Fruit fly (Drosophila melanogaster) whole organism, embryonic: Measurements from ENCODE around the gene Rh4.

Experiments used
- Ada2b ChIP-seq: fragments of 200-800 bp; sonication (Bioruptor generic); IDR thresholded peaks from 2 replicates; pipeline ENCODE4 v1.3.6; 2022; ENCODE audit warnings: missing biosample characterization, missing genetic modification characterization
- CG10274 ChIP-seq: fragments of 200-800 bp; sonication (Bioruptor generic); optimal IDR thresholded peaks from 3 replicates; lab custom pipeline; 2017; ENCODE audit warnings: missing biosample characterization, mild to moderate bottlenecking, missing genetic modification characterization
- CG10543 ChIP-seq: fragments of 200-800 bp; sonication (Bioruptor generic); optimal IDR thresholded peaks from 3 replicates; lab custom pipeline; 2017; ENCODE audit warnings: missing biosample characterization, mild to moderate bottlenecking, missing genetic modification characterization, moderate library complexity
- CG10979 ChIP-seq: fragments of 200-800 bp; sonication (Bioruptor generic); optimal IDR thresholded peaks from 2 replicates; lab custom pipeline; 2018; ENCODE audit warnings: missing biosample characterization, mild to moderate bottlenecking, missing genetic modification characterization, moderate library complexity
- CG11560 ChIP-seq: fragments of 200-800 bp; sonication (Bioruptor generic); IDR thresholded peaks from 3 replicates; pipeline ENCODE4 v1.3.6; 2022; ENCODE audit warnings: missing biosample characterization, missing genetic modification characterization
- CG12104 ChIP-seq: fragments of 200-800 bp; sonication (Bioruptor generic); optimal IDR thresholded peaks from 3 replicates; lab custom pipeline; 2016; ENCODE audit warnings: missing biosample characterization, missing genetic modification characterization
- CG14860 ChIP-seq: fragments of 200-800 bp; sonication (Bioruptor generic); IDR thresholded peaks from 3 replicates; pipeline ENCODE4 v1.3.6; 2022; ENCODE audit warnings: missing biosample characterization, missing genetic modification characterization; ENCODE audit not compliant: partially characterized antibody
- CG15601 ChIP-seq: fragments of 200-800 bp; sonication (Bioruptor generic); optimal IDR thresholded peaks from 3 replicates; lab custom pipeline; 2019; ENCODE audit warnings: missing biosample characterization, mild to moderate bottlenecking, missing genetic modification characterization, moderate library complexity
- CG1647 ChIP-seq: fragments of 200-800 bp; sonication (Bioruptor generic); optimal IDR thresholded peaks from 3 replicates; lab custom pipeline; 2016; ENCODE audit warnings: missing biosample characterization, missing genetic modification characterization
- CG16779 ChIP-seq: fragments of 200-800 bp; sonication (Bioruptor generic); IDR thresholded peaks from 2 replicates; pipeline ENCODE4 v1.3.6; 2022; ENCODE audit warnings: missing biosample characterization, missing genetic modification characterization
- CG17361 ChIP-seq: fragments of 200-800 bp; sonication (Bioruptor generic); IDR thresholded peaks from 3 replicates; pipeline ENCODE4 v1.3.6; 2022; ENCODE audit warnings: missing biosample characterization, missing genetic modification characterization
- CG31224 ChIP-seq: fragments of 200-800 bp; sonication (Bioruptor generic); IDR thresholded peaks from 2 replicates; pipeline ENCODE4 v1.3.6; 2022; ENCODE audit warnings: missing biosample characterization, missing genetic modification characterization
- CG31441 ChIP-seq: fragments of 200-800 bp; sonication (Bioruptor generic); IDR thresholded peaks from 2 replicates; pipeline ENCODE4 v1.3.6; 2022; ENCODE audit warnings: missing biosample characterization, missing genetic modification characterization
- CG34224 ChIP-seq: fragments of 200-800 bp; sonication (Bioruptor generic); IDR thresholded peaks from 3 replicates; pipeline ENCODE4 v1.3.6; 2022; ENCODE audit warnings: missing biosample characterization, missing genetic modification characterization; ENCODE audit not compliant: partially characterized antibody
- CG34422 ChIP-seq: fragments of 200-800 bp; sonication (Bioruptor generic); IDR thresholded peaks from 3 replicates; pipeline ENCODE4 v1.3.6; 2022; ENCODE audit warnings: missing biosample characterization, missing genetic modification characterization
- CG3847 ChIP-seq: fragments of 200-800 bp; sonication (Bioruptor generic); IDR thresholded peaks from 2 replicates; pipeline ENCODE4 v1.3.6; 2022; ENCODE audit warnings: missing biosample characterization, missing genetic modification characterization
- CG5180 ChIP-seq: fragments of 200-800 bp; sonication (Bioruptor generic); optimal IDR thresholded peaks from 3 replicates; lab custom pipeline; 2017; ENCODE audit warnings: missing biosample characterization, missing genetic modification characterization, mild to moderate bottlenecking, moderate library complexity, missing genetic modification reagents
- CG5953 ChIP-seq: fragments of 200-800 bp; sonication (Bioruptor generic); IDR thresholded peaks from 2 replicates; pipeline ENCODE4 v1.3.6; 2022; ENCODE audit warnings: missing biosample characterization, missing genetic modification characterization
- CG7963 ChIP-seq: fragments of 200-800 bp; sonication (Bioruptor generic); IDR thresholded peaks from 3 replicates; pipeline ENCODE4 v1.3.6; 2022; ENCODE audit warnings: missing biosample characterization, missing genetic modification characterization; ENCODE audit not compliant: partially characterized antibody
- CG9727 ChIP-seq: fragments of 200-800 bp; sonication (Bioruptor generic); optimal IDR thresholded peaks from 3 replicates; lab custom pipeline; 2017; ENCODE audit warnings: missing biosample characterization, mild to moderate bottlenecking, missing genetic modification characterization
- CrebB ChIP-seq: fragments of 200-800 bp; sonication (Bioruptor generic); optimal IDR thresholded peaks from 3 replicates; lab custom pipeline; 2018; ENCODE audit warnings: missing biosample characterization, mild to moderate bottlenecking, missing genetic modification characterization
- Deaf1 ChIP-seq: fragments of 200-800 bp; optimal IDR thresholded peaks from 3 replicates; lab custom pipeline; 2019; ENCODE audit warnings: missing biosample characterization, mild to moderate bottlenecking, missing genetic modification characterization, moderate library complexity
- Dp ChIP-seq: fragments of 200-800 bp; sonication (Bioruptor generic); optimal IDR thresholded peaks from 2 replicates; lab custom pipeline; 2018; ENCODE audit warnings: missing biosample characterization, mild to moderate bottlenecking, missing genetic modification characterization, moderate library complexity
- Fer3 ChIP-seq: fragments of 200-800 bp; sonication (Bioruptor generic); optimal IDR thresholded peaks from 2 replicates; lab custom pipeline; 2018; ENCODE audit warnings: missing biosample characterization, mild to moderate bottlenecking, missing genetic modification characterization, moderate library complexity
- Hmr ChIP-seq: fragments of 200-800 bp; sonication (Bioruptor generic); optimal IDR thresholded peaks from 3 replicates; lab custom pipeline; 2017; ENCODE audit warnings: mild to moderate bottlenecking, missing biosample characterization, missing genetic modification reagents, missing genetic modification characterization
- Optix ChIP-seq: fragments of 200-800 bp; sonication (Bioruptor generic); IDR thresholded peaks from 3 replicates; pipeline ENCODE4 v1.3.6; 2022; ENCODE audit warnings: missing biosample characterization, missing genetic modification characterization
- Rfx ChIP-seq: fragments of 200-800 bp; sonication (Bioruptor generic); IDR thresholded peaks from 2 replicates; pipeline ENCODE4 v1.3.6; 2022; ENCODE audit warnings: missing biosample characterization, missing genetic modification characterization
- Rx ChIP-seq: fragments of 200-800 bp; sonication (Bioruptor generic); IDR thresholded peaks from 2 replicates; pipeline ENCODE4 v1.3.6; 2022; ENCODE audit warnings: missing biosample characterization, missing genetic modification characterization
- Xbp1 ChIP-seq: fragments of 200-800 bp; sonication (Bioruptor generic); optimal IDR thresholded peaks from 3 replicates; lab custom pipeline; 2016; ENCODE audit warnings: missing biosample characterization, mild to moderate bottlenecking, missing genetic modification characterization
- crc ChIP-seq: fragments of 200-800 bp; sonication (Bioruptor generic); optimal IDR thresholded peaks from 2 replicates; lab custom pipeline; 2016; ENCODE audit warnings: missing biosample characterization, missing genetic modification characterization
- crp ChIP-seq, 2 experiments: fragments of 200-800 bp; sonication (Bioruptor generic); optimal IDR thresholded peaks; 2 replicates in 1 of 2; 3 replicates in 1 of 2; lab custom pipeline; 2017; ENCODE audit warnings: missing biosample characterization in 2 of 2, missing genetic modification characterization in 2 of 2, mild to moderate bottlenecking in 1 of 2, moderate library complexity in 1 of 2
- dan ChIP-seq: fragments of 200-800 bp; sonication (Bioruptor generic); IDR thresholded peaks from 2 replicates; pipeline ENCODE4 v1.3.6; 2022; ENCODE audit warnings: missing biosample characterization, missing genetic modification characterization
- dimm ChIP-seq: fragments of 200-800 bp; sonication (Bioruptor generic); IDR thresholded peaks from 2 replicates; pipeline ENCODE4 v1.3.6; 2022; ENCODE audit warnings: missing biosample characterization, missing genetic modification characterization
- fd102C ChIP-seq: fragments of 200-800 bp; sonication (Bioruptor generic); optimal IDR thresholded peaks from 2 replicates; lab custom pipeline; 2018; ENCODE audit warnings: missing biosample characterization, mild to moderate bottlenecking, missing genetic modification characterization, moderate library complexity
- hb ChIP-seq: fragments of 200-800 bp; sonication (Bioruptor generic); IDR thresholded peaks from 3 replicates; pipeline ENCODE4 v1.3.6; 2022; ENCODE audit warnings: missing biosample characterization, missing genetic modification characterization; ENCODE audit not compliant: partially characterized antibody
- hbn ChIP-seq: fragments of 200-800 bp; sonication (Bioruptor generic); IDR thresholded peaks from 2 replicates; pipeline ENCODE4 v1.3.6; 2022; ENCODE audit warnings: missing biosample characterization, missing genetic modification characterization; ENCODE audit not compliant: partially characterized antibody
- mld ChIP-seq: fragments of 200-800 bp; sonication (Bioruptor generic); IDR thresholded peaks from 3 replicates; pipeline ENCODE4 v1.3.6; 2022; ENCODE audit warnings: missing biosample characterization, missing genetic modification characterization; ENCODE audit not compliant: partially characterized antibody
- nom ChIP-seq: fragments of 200-800 bp; sonication (Bioruptor generic); optimal IDR thresholded peaks from 2 replicates; lab custom pipeline; 2017; ENCODE audit warnings: missing biosample characterization, missing genetic modification characterization, mild to moderate bottlenecking, moderate library complexity, missing genetic modification reagents
- otp ChIP-seq: fragments of 200-800 bp; sonication (Bioruptor generic); IDR thresholded peaks from 3 replicates; pipeline ENCODE4, ENCODE4 v1.3.6; 2022; ENCODE audit warnings: missing biosample characterization, missing genetic modification characterization
- pita ChIP-seq: fragments of 200-800 bp; sonication (Bioruptor generic); optimal IDR thresholded peaks from 2 replicates; lab custom pipeline; 2017; ENCODE audit warnings: missing biosample characterization, mild to moderate bottlenecking, missing genetic modification characterization
- psq ChIP-seq: fragments of 200-800 bp; sonication (Bioruptor generic); optimal IDR thresholded peaks from 2 replicates; lab custom pipeline; 2017; ENCODE audit warnings: missing biosample characterization, missing genetic modification characterization
- repo ChIP-seq: fragments of 200-800 bp; sonication (Bioruptor generic); optimal IDR thresholded peaks from 2 replicates; lab custom pipeline; 2016; ENCODE audit warnings: missing biosample characterization, missing genetic modification characterization
- rib ChIP-seq: fragments of 200-800 bp; sonication (Bioruptor generic); IDR thresholded peaks from 2 replicates; pipeline ENCODE4 v1.3.6; 2022; ENCODE audit warnings: missing biosample characterization, missing genetic modification characterization
- row ChIP-seq: fragments of 200-800 bp; sonication (Bioruptor generic); IDR thresholded peaks from 3 replicates; pipeline ENCODE4 v1.3.6; 2022; ENCODE audit warnings: missing biosample characterization, missing genetic modification characterization
- slbo ChIP-seq: fragments of 200-800 bp; sonication (Bioruptor generic); IDR thresholded peaks from 2 replicates; pipeline ENCODE4 v1.3.6; 2022; ENCODE audit warnings: missing biosample characterization, missing genetic modification characterization
- tup ChIP-seq: fragments of 200-800 bp; sonication (Bioruptor generic); optimal IDR thresholded peaks from 2 replicates; lab custom pipeline; 2016; ENCODE audit warnings: missing biosample characterization, mild to moderate bottlenecking, missing genetic modification characterization, moderate library complexity
- vnd ChIP-seq: fragments of 200-800 bp; sonication (Bioruptor generic); IDR thresholded peaks from 3 replicates; pipeline ENCODE4 v1.3.6; 2022; ENCODE audit warnings: missing biosample characterization, missing genetic modification characterization; ENCODE audit not compliant: partially characterized antibody
- vvl ChIP-seq: fragments of 200-800 bp; sonication (Bioruptor generic); IDR thresholded peaks from 2 replicates; pipeline ENCODE4 v1.3.6; 2022; ENCODE audit warnings: missing biosample characterization, missing genetic modification characterization
- zen ChIP-seq: fragments of 200-800 bp; sonication (Bioruptor generic); optimal IDR thresholded peaks from 3 replicates; lab custom pipeline; 2018; ENCODE audit warnings: missing biosample characterization, mild to moderate bottlenecking, missing genetic modification characterization, moderate library complexity

Rh4 gene

dm6 chr3L:16844920-16845573, 17.3 kb downstream of the Rh4 start, which contains the start of the genes kud and Zcchc7 (continued):
- TF ChIP-seq tup (GFP tag; lab: Kevin White, UChicago) (no peak), fd102C (GFP tag; lab: Kevin White, UChicago) (no peak), CG31224 (no peak), CG17361 (GFP tag; lab: Robert Waterston, UW) (no peak; the same call in none of the 3 replicates), Hmr (GFP tag; lab: Kevin White, UChicago) (no peak), dan (GFP tag; lab: Robert Waterston, UW) (no peak), Optix (GFP tag; lab: Robert Waterston, UW) (no peak), CG1647 (GFP tag; lab: Kevin White, UChicago) (peak; percentile 25), CG11560 (tag; lab: Robert Waterston, UW) (peak; percentile 96), repo (peak; percentile 17), CG34224 (GFP tag; lab: Robert Waterston, UW) (peak; percentile 32; the same call in 2 of the 3 replicates), Fer3 (peak; percentile 62), Dp (peak; percentile 20), pita (GFP tag; lab: Kevin White, UChicago) (no peak), CG10543 (GFP tag; lab: Kevin White, UChicago) (peak; percentile 86), CG5180 (no peak), CrebB (no peak), CG31441 (no peak; the same call in 1 of the 2 replicates), rib (GFP tag; lab: Robert Waterston, UW) (no peak), zen (tag; lab: Kevin White, UChicago) (peak; percentile 33), CG10979 (tag; lab: Kevin White, UChicago) (peak; percentile 20), Deaf1 (no peak), Rfx (peak; percentile 71), nom (GFP tag; lab: Kevin White, UChicago) (peak; percentile 22), CG34422 (GFP tag; lab: Robert Waterston, UW) (no peak), row (GFP tag; lab: Robert Waterston, UW) (peak; percentile 89), CG7963 (GFP tag; lab: Robert Waterston, UW) (0 out of 3 replicates have a peak, but pooled peaks have one; percentile 6), CG5953 (GFP tag; lab: Robert Waterston, UW) (no peak), Ada2b (no peak), CG12104 (GFP tag; lab: Kevin White, UChicago) (peak; percentile 55), dimm (GFP tag; lab: Robert Waterston, UW) (no peak), CG14860 (GFP tag; lab: Robert Waterston, UW) (peak; percentile 45; the same call in 1 of the 3 replicates), CG9727 (GFP tag; lab: Kevin White, UChicago) (peak; percentile 77), hb (GFP tag; lab: Robert Waterston, UW) (no peak), Xbp1 (GFP tag; lab: Kevin White, UChicago) (peak; percentile 84), CG15601 (tag; lab: Kevin White, UChicago) (no peak), vnd (peak; percentile 31; the same call in 1 of the 3 replicates), CG16779 (no peak), Rx (no peak), CG10274 (GFP tag; lab: Kevin White, UChicago) (no peak), crp (GFP tag; optimal IDR thresholded peaks at IDR 0.05; lab: Kevin White, UChicago) (peak in 1 of 2 experiments; percentile 6), psq (GFP tag; lab: Kevin White, UChicago) (peak; percentile 3), mld (GFP tag; lab: Robert Waterston, UW) (no peak), hbn (no peak), crc (GFP tag; lab: Kevin White, UChicago) (no peak), CG3847 (GFP tag; lab: Robert Waterston, UW) (peak; percentile 71), vvl (GFP tag; lab: Robert Waterston, UW) (peak; percentile 10; the same call in 1 of the 2 replicates), otp (GFP tag; lab: Robert Waterston, UW) (no peak), slbo (peak; percentile 60)
